Fruit fly (Drosophila melanogaster) whole organism, larva: Measurements from ENCODE around the gene rictor.

Source experiments
- noc ChIP-seq: fragments of 200-800 bp; sonication (Bioruptor generic); optimal IDR thresholded peaks from 3 replicates; lab custom pipeline; 2019; ENCODE audit warnings: missing biosample characterization, mild to moderate bottlenecking, missing genetic modification characterization, moderate library complexity

Gene rictor

dm6 chrX:19285441-19285840, 24.4 kb upstream of the rictor start:
- TF ChIP-seq noc (tag; lab: Kevin White, UChicago): peak; percentile 4

DNA sequence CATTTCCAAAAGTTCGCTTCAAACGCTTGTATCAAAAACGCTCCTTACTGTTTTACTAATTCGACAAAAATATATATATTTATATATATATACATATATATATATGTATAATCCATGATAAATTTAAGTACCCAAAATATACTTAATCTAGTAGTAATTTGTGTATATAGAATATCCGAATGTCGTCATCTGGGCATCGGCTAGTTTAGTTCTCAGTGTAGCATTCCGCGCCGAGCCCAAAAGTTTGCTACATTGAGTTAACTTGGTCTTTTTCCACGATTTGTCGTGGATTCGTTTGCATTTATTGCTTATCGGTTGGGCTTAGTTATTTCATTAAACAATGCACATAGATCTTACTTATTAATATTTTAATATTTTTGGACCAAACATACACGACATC, 20.2 kb upstream of the rictor start:
- no peak for TF ChIP-seq noc (tag; lab: Kevin White, UChicago)

DNA sequence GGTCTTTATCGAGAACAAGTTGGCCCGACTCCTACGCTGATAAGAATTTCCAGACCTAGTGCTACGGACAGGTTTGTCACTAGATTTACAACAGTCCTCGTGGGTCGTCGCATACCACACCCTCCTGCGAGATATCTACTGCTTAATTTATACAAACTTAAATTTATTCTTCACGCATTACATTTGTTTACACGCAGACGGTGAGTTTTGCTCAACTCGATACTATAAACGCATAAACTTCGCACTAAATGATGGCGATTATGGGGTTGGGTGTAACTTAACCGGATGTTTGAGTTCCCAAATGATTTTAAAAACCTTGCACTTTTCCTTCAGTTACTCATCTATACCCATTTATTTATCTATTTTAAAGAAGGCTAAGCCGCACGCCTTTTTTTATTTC, 19.6 kb upstream of the rictor start:
- no peak for TF ChIP-seq noc (tag; lab: Kevin White, UChicago)

- peak; percentile 4 for TF ChIP-seq noc (tag; lab: Kevin White, UChicago)
These were observed 19.2 kb upstream of the rictor start, which contains the start of gene CG8028 for dm6 chrX:19280249-19280648. Gene CG8028 (minus strand): TSS chrX:19280349.

- no peak for TF ChIP-seq noc (tag; lab: Kevin White, UChicago)
These were observed 17.4 kb upstream of the rictor start for dm6 chrX:19278395-19278794.

DNA sequence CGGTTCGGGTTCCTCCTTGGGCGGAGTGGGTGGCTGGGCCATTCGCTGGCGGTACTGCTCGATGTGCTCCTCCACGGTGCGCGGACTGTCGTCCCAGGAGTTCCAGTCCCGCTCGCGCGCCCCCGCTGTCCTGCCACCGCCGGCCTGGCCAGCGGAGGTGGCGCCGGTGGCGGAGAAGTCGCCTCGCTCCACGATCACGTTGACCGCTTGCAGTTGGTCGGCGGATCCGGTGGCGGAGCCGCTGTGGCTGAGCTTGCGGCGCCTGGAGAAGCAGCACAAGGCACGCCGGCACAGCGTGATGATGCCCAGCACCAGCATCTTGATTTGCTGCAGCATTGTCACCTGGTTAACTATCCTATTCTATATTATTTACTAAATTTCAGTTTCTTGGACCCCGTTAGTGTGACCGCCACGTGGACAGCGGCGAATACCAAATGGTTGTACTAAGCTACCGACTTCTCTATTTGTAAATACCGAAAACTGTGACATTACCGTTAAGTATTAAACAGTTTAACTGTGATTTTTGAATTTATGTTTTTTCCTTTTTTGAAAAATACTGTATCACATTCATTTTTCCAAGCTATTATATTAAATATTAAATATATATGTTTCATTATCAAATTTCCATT, 15.6 kb upstream of the rictor start, which contains the start of the genes CG32537 and CG32536:
TSS of gene CG32537 (minus strand) at position 51 of the 629 bp plus-strand sequence.
TSS of gene CG32536 (minus strand) at position 410 of the 629 bp plus-strand sequence.
- no peak for TF ChIP-seq noc (tag; lab: Kevin White, UChicago)

DNA sequence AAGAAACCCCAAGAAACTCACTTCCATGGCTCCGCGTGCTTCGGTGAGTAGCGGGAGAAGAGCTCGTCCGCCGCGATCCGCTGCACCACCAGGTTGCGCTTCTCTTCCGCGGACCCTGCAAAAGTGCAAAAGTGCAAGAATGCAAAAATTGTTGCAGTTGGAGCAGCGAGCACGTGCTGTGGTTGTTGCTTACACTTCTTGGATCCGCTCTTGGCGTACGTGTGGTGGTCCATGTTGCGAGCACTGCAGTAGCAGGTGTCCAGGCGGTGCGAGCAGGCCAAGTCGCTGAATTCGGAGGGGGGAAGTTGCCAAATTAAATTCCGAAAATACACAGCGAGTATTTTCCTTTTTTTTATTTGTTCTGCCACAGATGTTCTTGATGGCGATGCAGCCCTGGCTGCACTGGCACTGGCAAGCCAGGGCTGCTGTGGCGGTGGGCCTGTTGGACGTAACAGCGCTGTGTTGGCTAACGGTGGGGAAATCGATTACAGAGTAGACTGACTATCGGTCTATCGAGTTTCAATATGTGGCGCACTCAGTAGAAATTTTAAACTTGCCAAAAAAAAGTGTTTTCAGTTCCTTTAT, 7.5 kb upstream of the rictor start, which contains the start of gene CG8010:
TSS of gene CG8010 (minus strand) at position 413 of the 585 bp plus-strand sequence.
- no peak for TF ChIP-seq noc (tag; lab: Kevin White, UChicago)

- TF ChIP-seq noc (tag; lab: Kevin White, UChicago): no peak
These were observed 4.9 kb upstream of the rictor start for dm6 chrX:19265802-19266479.

DNA sequence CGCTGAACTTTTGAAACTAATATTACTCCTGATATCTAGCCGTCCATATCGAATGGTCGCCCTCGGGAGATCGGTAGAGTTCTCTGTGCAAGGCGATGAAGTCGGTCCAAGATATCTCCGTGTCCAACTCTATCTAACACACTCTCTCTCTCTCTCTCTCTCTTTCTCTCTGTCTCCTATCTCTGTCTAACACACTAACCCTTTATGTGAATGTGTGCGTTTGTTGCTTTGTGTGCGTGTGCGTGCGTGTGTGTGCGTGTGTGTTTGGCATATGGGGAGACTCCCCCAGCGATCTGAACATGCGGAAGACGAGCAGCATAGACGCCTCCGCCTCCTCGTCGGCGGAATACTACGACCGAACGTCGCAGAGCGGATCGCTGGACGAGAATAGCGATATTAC, 3.4 kb upstream of the rictor start:
- no peak for TF ChIP-seq noc (tag; lab: Kevin White, UChicago)

DNA sequence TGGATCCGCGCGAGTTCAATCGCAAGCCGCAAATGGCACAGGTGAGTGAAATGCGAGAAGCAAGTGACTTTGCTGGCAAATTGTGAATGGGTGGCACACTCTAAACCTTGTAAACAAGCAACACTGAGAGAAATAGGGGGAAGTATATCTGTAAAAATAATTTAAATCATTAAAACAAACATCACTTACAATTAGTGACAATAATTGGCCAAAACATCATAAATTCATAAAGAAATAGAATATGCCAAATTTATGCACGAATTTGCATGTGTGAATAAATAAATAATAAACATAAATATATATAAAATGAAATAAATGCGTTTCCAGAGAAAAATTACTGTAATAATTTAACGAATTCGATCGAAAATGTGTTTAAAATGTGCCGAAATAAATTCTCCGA, 1.5 kb upstream of the rictor start:
- TF ChIP-seq noc (tag; lab: Kevin White, UChicago): no peak

- no peak for TF ChIP-seq noc (tag; lab: Kevin White, UChicago)
These were observed 575 bp upstream of the rictor start, which contains the start of gene Vav for dm6 chrX:19261528-19262102. Gene Vav (plus strand): TSS chrX:19261820.

- no peak for TF ChIP-seq noc (tag; lab: Kevin White, UChicago)
These were observed 397 bp downstream of the rictor start for dm6 chrX:19260696-19260989.

- no peak for TF ChIP-seq noc (tag; lab: Kevin White, UChicago)
These were observed 991 bp downstream of the rictor start for dm6 chrX:19259802-19260695.

dm6 chrX:19250151-19250550, 10.9 kb downstream of the rictor start:
- TF ChIP-seq noc (tag; lab: Kevin White, UChicago): no peak

DNA sequence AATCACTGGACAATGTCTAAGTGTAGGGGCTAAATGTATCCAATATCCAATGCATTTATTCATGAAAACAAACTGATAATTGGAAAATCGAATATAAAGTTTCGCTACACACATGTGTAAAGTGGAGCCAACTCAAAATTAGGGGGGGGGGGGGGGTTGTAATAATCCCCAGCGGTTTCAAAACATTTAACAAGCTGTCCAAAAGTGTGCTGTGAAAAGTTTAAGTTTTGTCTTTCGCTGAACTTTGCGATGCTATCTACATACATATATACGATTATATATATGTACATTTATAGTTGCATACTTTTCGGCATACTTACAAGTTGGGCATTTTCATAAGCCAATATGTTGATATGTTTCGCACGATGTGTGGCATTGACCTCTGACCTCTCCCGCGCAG, 11.7 kb downstream of the rictor start:
- TF ChIP-seq noc (tag; lab: Kevin White, UChicago): no peak
